Worm (Caenorhabditis elegans) whole organism, late embryonic: ENCODE data around the gene T26H10.2.

Source experiments
- C08G9.2 ChIP-seq: sonication (generic microtip); optimal IDR thresholded peaks from 2 replicates; lab custom pipeline; 2016; ENCODE audit warnings: mild to moderate bottlenecking, missing genetic modification characterization, moderate library complexity, missing compliant biosample characterization
- F13H6.1 ChIP-seq: sonication (generic microtip); optimal IDR thresholded peaks from 2 replicates; lab custom pipeline; 2016; ENCODE audit warnings: missing genetic modification characterization, missing compliant biosample characterization
- K09A11.1 ChIP-seq: sonication (generic microtip); optimal IDR thresholded peaks from 2 replicates; lab custom pipeline; 2017; ENCODE audit warnings: antibody characterized with exemption, mild to moderate bottlenecking, missing genetic modification characterization, missing compliant biosample characterization; ENCODE audit not compliant: insufficient read depth
- T23F11.4 ChIP-seq: fragments of 200-800 bp; sonication (Bioruptor generic); optimal IDR thresholded peaks from 2 replicates; lab custom pipeline; 2018; ENCODE audit warnings: mild to moderate bottlenecking, missing genetic modification characterization, missing compliant biosample characterization
- ceh-14 ChIP-seq: sonication (generic microtip); optimal IDR thresholded peaks from 2 replicates; lab custom pipeline; 2016; ENCODE audit warnings: missing genotype, missing genetic modification characterization, missing compliant biosample characterization
- ceh-19 ChIP-seq: fragments of 200-800 bp; sonication (Bioruptor generic); optimal IDR thresholded peaks from 2 replicates; lab custom pipeline; 2018; ENCODE audit warnings: mild to moderate bottlenecking, missing genetic modification characterization, missing compliant biosample characterization
- ceh-2 ChIP-seq: sonication (generic microtip); optimal IDR thresholded peaks from 2 replicates; lab custom pipeline; 2016; ENCODE audit warnings: missing genotype, missing genetic modification characterization, missing compliant biosample characterization
- ceh-24 ChIP-seq: sonication (generic microtip); optimal IDR thresholded peaks from 2 replicates; lab custom pipeline; 2016; ENCODE audit warnings: mild to moderate bottlenecking, missing genetic modification characterization, missing compliant biosample characterization
- ceh-30 ChIP-seq: fragments of 150-350 bp; optimal IDR thresholded peaks from 2 replicates; lab custom pipeline; 2014; ENCODE audit warnings: missing biosample characterization, missing genetic modification characterization
- ceh-31 ChIP-seq: sonication (generic microtip); optimal IDR thresholded peaks from 2 replicates; lab custom pipeline; 2016; ENCODE audit warnings: missing genetic modification characterization, missing compliant biosample characterization
- ceh-45 ChIP-seq: fragments of 200-800 bp; sonication (Bioruptor generic); IDR thresholded peaks from 2 replicates; pipeline ENCODE4 v1.3.6; 2022; ENCODE audit warnings: missing genetic modification reagents, missing genetic modification characterization, missing compliant biosample characterization
- ceh-9 ChIP-seq: sonication (generic microtip); optimal IDR thresholded peaks from 2 replicates; lab custom pipeline; 2016; ENCODE audit warnings: mild to moderate bottlenecking, missing genetic modification characterization, inconsistent platforms, missing compliant biosample characterization
- che-1 ChIP-seq: sonication (generic microtip); optimal IDR thresholded peaks from 2 replicates; lab custom pipeline; 2016; ENCODE audit warnings: mild to moderate bottlenecking, missing genetic modification characterization, missing compliant biosample characterization
- dmd-4 ChIP-seq: sonication (generic microtip); optimal IDR thresholded peaks from 2 replicates; lab custom pipeline; 2016; ENCODE audit warnings: borderline replicate concordance, missing genetic modification characterization, missing compliant biosample characterization
- elt-2 ChIP-seq: sonication (generic microtip); optimal IDR thresholded peaks from 2 replicates; lab custom pipeline; 2016; ENCODE audit warnings: missing genetic modification reagents, missing genetic modification characterization, missing compliant biosample characterization
- ets-4 ChIP-seq: sonication (generic microtip); optimal IDR thresholded peaks from 2 replicates; lab custom pipeline; 2016; ENCODE audit warnings: missing genetic modification characterization, missing compliant biosample characterization
- eyg-1 ChIP-seq: sonication (generic microtip); optimal IDR thresholded peaks from 2 replicates; lab custom pipeline; 2016; ENCODE audit warnings: missing genotype, missing genetic modification characterization, missing compliant biosample characterization
- fax-1 ChIP-seq: sonication (generic microtip); optimal IDR thresholded peaks from 2 replicates; lab custom pipeline; 2016; ENCODE audit warnings: missing genotype, missing genetic modification characterization, missing compliant biosample characterization
- fkh-10 ChIP-seq: fragments of 150-350 bp; optimal IDR thresholded peaks from 2 replicates; lab custom pipeline; 2014; ENCODE audit warnings: missing biosample characterization, missing genetic modification reagents, missing genetic modification characterization
- fkh-6 ChIP-seq: sonication (generic microtip); optimal IDR thresholded peaks from 2 replicates; lab custom pipeline; 2016; ENCODE audit warnings: missing genetic modification characterization, missing compliant biosample characterization
- gmeb-2 ChIP-seq: sonication (generic microtip); optimal IDR thresholded peaks from 2 replicates; lab custom pipeline; 2016; ENCODE audit warnings: missing genetic modification characterization, inconsistent platforms, missing compliant biosample characterization
- hlh-13 ChIP-seq: fragments of 200-800 bp; sonication (Bioruptor generic); optimal IDR thresholded peaks from 2 replicates; lab custom pipeline; 2018; ENCODE audit warnings: mild to moderate bottlenecking, missing genetic modification characterization, missing compliant biosample characterization
- hlh-15 ChIP-seq: sonication (generic microtip); optimal IDR thresholded peaks from 2 replicates; lab custom pipeline; 2016; ENCODE audit warnings: missing genetic modification characterization, missing compliant biosample characterization
- hlh-30 ChIP-seq: sonication (generic microtip); optimal IDR thresholded peaks from 2 replicates; lab custom pipeline; 2017; ENCODE audit warnings: antibody characterized with exemption, missing genetic modification characterization, missing compliant biosample characterization; ENCODE audit not compliant: insufficient read depth
- hlh-6 ChIP-seq: sonication (generic microtip); optimal IDR thresholded peaks from 2 replicates; lab custom pipeline; 2016; ENCODE audit warnings: missing genotype, missing genetic modification characterization, missing compliant biosample characterization
- lin-11 ChIP-seq: fragments of 200-800 bp; sonication (Bioruptor generic); optimal IDR thresholded peaks from 2 replicates; lab custom pipeline; 2018; ENCODE audit warnings: mild to moderate bottlenecking, missing genetic modification characterization, missing compliant biosample characterization
- mec-3 ChIP-seq: sonication (generic microtip); optimal IDR thresholded peaks from 2 replicates; lab custom pipeline; 2016; ENCODE audit warnings: borderline replicate concordance, missing genetic modification characterization, missing compliant biosample characterization
- nfya-1 ChIP-seq: sonication (generic microtip); optimal IDR thresholded peaks from 2 replicates; lab custom pipeline; 2017; ENCODE audit warnings: missing genetic modification characterization, mild to moderate bottlenecking, missing compliant biosample characterization, antibody characterized with exemption, moderate library complexity
- npax-4 ChIP-seq: sonication (generic microtip); optimal IDR thresholded peaks from 2 replicates; lab custom pipeline; 2016; ENCODE audit warnings: missing genetic modification characterization, missing compliant biosample characterization
- odd-2 ChIP-seq: sonication (generic microtip); optimal IDR thresholded peaks from 2 replicates; lab custom pipeline; 2017; ENCODE audit warnings: antibody characterized with exemption, mild to moderate bottlenecking, missing genetic modification characterization, missing compliant biosample characterization
- pag-3 ChIP-seq: sonication (generic microtip); optimal IDR thresholded peaks from 2 replicates; lab custom pipeline; 2016; ENCODE audit warnings: missing compliant biosample characterization, missing genetic modification characterization, borderline replicate concordance
- pat-9 ChIP-seq: fragments of 200-800 bp; sonication (Bioruptor generic); optimal IDR thresholded peaks from 2 replicates; lab custom pipeline; 2018; ENCODE audit warnings: mild to moderate bottlenecking, missing genetic modification characterization, moderate library complexity, missing compliant biosample characterization
- pax-1 ChIP-seq: fragments of 150-350 bp; optimal IDR thresholded peaks from 2 replicates; lab custom pipeline; 2014; ENCODE audit warnings: missing biosample characterization, missing genetic modification characterization
- pha-2 ChIP-seq: sonication (generic microtip); optimal IDR thresholded peaks from 2 replicates; lab custom pipeline; 2017; ENCODE audit warnings: mild to moderate bottlenecking, missing genetic modification characterization, missing compliant biosample characterization
- pros-1 ChIP-seq: fragments of 150-350 bp; optimal IDR thresholded peaks from 2 replicates; lab custom pipeline; 2014; ENCODE audit warnings: missing biosample characterization, missing genetic modification reagents, missing genetic modification characterization
- ref-2 ChIP-seq: sonication (generic microtip); optimal IDR thresholded peaks from 2 replicates; lab custom pipeline; 2016; ENCODE audit warnings: missing genetic modification characterization, missing compliant biosample characterization
- rnt-1 ChIP-seq: sonication (generic microtip); optimal IDR thresholded peaks from 2 replicates; lab custom pipeline; 2016; ENCODE audit warnings: missing genetic modification characterization, missing compliant biosample characterization
- sdc-2 ChIP-seq: sonication (generic microtip); optimal IDR thresholded peaks from 2 replicates; lab custom pipeline; 2016; ENCODE audit warnings: missing genotype, missing genetic modification characterization, missing compliant biosample characterization
- sox-4 ChIP-seq: sonication (generic microtip); optimal IDR thresholded peaks from 2 replicates; lab custom pipeline; 2017; ENCODE audit warnings: mild to moderate bottlenecking, missing genetic modification characterization, inconsistent platforms, missing compliant biosample characterization
- syd-9 ChIP-seq: sonication (generic microtip); optimal IDR thresholded peaks from 2 replicates; lab custom pipeline; 2016; ENCODE audit warnings: mild to moderate bottlenecking, missing genetic modification characterization, moderate library complexity, missing compliant biosample characterization
- tbx-2 ChIP-seq: sonication (generic microtip); optimal IDR thresholded peaks from 2 replicates; lab custom pipeline; 2016; ENCODE audit warnings: missing genetic modification characterization, missing compliant biosample characterization
- tbx-7 ChIP-seq: sonication (generic microtip); optimal IDR thresholded peaks from 2 replicates; lab custom pipeline; 2016; ENCODE audit warnings: missing genotype, missing genetic modification characterization, missing compliant biosample characterization
- ttx-3 ChIP-seq: sonication (generic microtip); optimal IDR thresholded peaks from 2 replicates; lab custom pipeline; 2016; ENCODE audit warnings: missing genetic modification reagents, missing genetic modification characterization, missing compliant biosample characterization
- unc-3 ChIP-seq, 2 experiments: fragments of 200-800 bp in 1 of 2; sonication (Bioruptor generic) in 1 of 2; sonication (generic microtip) in 1 of 2; conservative IDR thresholded peaks in 1 of 2; optimal IDR thresholded peaks in 1 of 2; 2 replicates each; pipeline versions ENCODE4 v1.3.6 to Lab custom; 2016 to 2022; ENCODE audit warnings: missing compliant biosample characterization in 2 of 2, missing genetic modification characterization in 2 of 2, missing genetic modification reagents in 1 of 2
- unc-42 ChIP-seq: sonication (generic microtip); optimal IDR thresholded peaks from 2 replicates; lab custom pipeline; 2016; ENCODE audit warnings: missing genotype, missing genetic modification characterization, missing compliant biosample characterization
- unc-55 ChIP-seq: sonication (generic microtip); optimal IDR thresholded peaks from 2 replicates; lab custom pipeline; 2017; ENCODE audit warnings: missing biosample characterization, missing genetic modification reagents, missing genetic modification characterization
- unc-86 ChIP-seq: sonication (generic microtip); optimal IDR thresholded peaks from 2 replicates; lab custom pipeline; 2016; ENCODE audit warnings: missing genetic modification characterization, missing compliant biosample characterization
- zip-5 ChIP-seq: sonication (generic microtip); optimal IDR thresholded peaks from 2 replicates; lab custom pipeline; 2016; ENCODE audit warnings: missing genetic modification characterization, missing compliant biosample characterization
- ztf-16 ChIP-seq: sonication (generic microtip); optimal IDR thresholded peaks from 2 replicates; lab custom pipeline; 2017; ENCODE audit warnings: missing genetic modification characterization, missing compliant biosample characterization

T26H10.2 gene

ce11 chrV:11379341-11379740 is 45.1 kb downstream of the T26H10.2 start:
- peak; percentile 52 for TF ChIP-seq unc-42 (tag; lab: Kevin White, UChicago)
- no peak for TF ChIP-seq gmeb-2 (tag; lab: Kevin White, UChicago)

- TF ChIP-seq sdc-2 (tag; lab: Kevin White, UChicago): peak; percentile 13
- peak; percentile 75 for TF ChIP-seq tbx-2 (tag; lab: Kevin White, UChicago)
- TF ChIP-seq nfya-1 (tag; lab: Kevin White, UChicago): peak; percentile 64
- TF ChIP-seq ceh-24 (tag; lab: Kevin White, UChicago): no peak
- TF ChIP-seq syd-9: peak; percentile 33
- no peak for TF ChIP-seq pha-2
- TF ChIP-seq F13H6.1: peak; percentile 39
- TF ChIP-seq ttx-3: no peak
- TF ChIP-seq ceh-2 (tag; lab: Kevin White, UChicago): peak; percentile 61
- TF ChIP-seq mec-3 (tag; lab: Kevin White, UChicago): no peak
- TF ChIP-seq eyg-1 (tag; lab: Kevin White, UChicago): no peak
- TF ChIP-seq tbx-7 (tag; lab: Kevin White, UChicago): no peak
- TF ChIP-seq ets-4 (tag; lab: Kevin White, UChicago): no peak
- no peak for TF ChIP-seq fax-1 (tag; lab: Kevin White, UChicago)
- no peak for TF ChIP-seq fkh-10
- TF ChIP-seq ceh-30: no peak
- no peak for TF ChIP-seq ceh-45 (GFP tag; lab: Robert Waterston, UW)
- no peak for TF ChIP-seq T23F11.4
- TF ChIP-seq C08G9.2: peak; percentile 32
- TF ChIP-seq hlh-15: no peak
- peak; percentile 84 for TF ChIP-seq ceh-14
- TF ChIP-seq ztf-16 (tag; lab: Kevin White, UChicago): no peak
- TF ChIP-seq ref-2: peak; percentile 69
- no peak for TF ChIP-seq elt-2 (tag; lab: Kevin White, UChicago)
- no peak for TF ChIP-seq lin-11
- TF ChIP-seq dmd-4: no peak
- peak; percentile 82 for TF ChIP-seq unc-55
- no peak for TF ChIP-seq pros-1 (tag; lab: Kevin White, UChicago)
- no peak for TF ChIP-seq ceh-19 (GFP tag; lab: Kevin White, UChicago)
- TF ChIP-seq K09A11.1 (tag; lab: Kevin White, UChicago): no peak
- TF ChIP-seq fkh-6: no peak
- TF ChIP-seq hlh-6 (tag; lab: Kevin White, UChicago): peak; percentile 29
- peak; percentile 85 for TF ChIP-seq ceh-31
- no peak for TF ChIP-seq pat-9 (tag; lab: Kevin White, UChicago)
- peak; percentile 9 for TF ChIP-seq zip-5 (tag; lab: Kevin White, UChicago)
- no peak for TF ChIP-seq npax-4 (tag; lab: Kevin White, UChicago)
- TF ChIP-seq ceh-9 (tag; lab: Kevin White, UChicago): no peak
- no peak for TF ChIP-seq che-1 (tag; lab: Kevin White, UChicago)
- peak; percentile 54 for TF ChIP-seq hlh-30 (tag; lab: Kevin White, UChicago)
- TF ChIP-seq unc-3 (GFP tag; conservative IDR thresholded peaks at IDR 0.05; lab: Robert Waterston, UW): no peak
- TF ChIP-seq unc-3 (tag; optimal IDR thresholded peaks at IDR 0.05; lab: Kevin White, UChicago): no peak
- TF ChIP-seq pax-1 (tag; lab: Kevin White, UChicago): no peak
- TF ChIP-seq pag-3: no peak
- peak; percentile 20 for TF ChIP-seq unc-86 (tag; lab: Kevin White, UChicago)
- TF ChIP-seq sox-4 (tag; lab: Kevin White, UChicago): no peak
- TF ChIP-seq rnt-1 (tag; lab: Kevin White, UChicago): peak; percentile 38
- no peak for TF ChIP-seq hlh-13 (GFP tag; lab: Kevin White, UChicago)
- no peak for TF ChIP-seq odd-2
These were observed 49.2 kb downstream of the T26H10.2 start, which contains the start of gene cnb-1 for ce11 chrV:11375150-11375792. TSS of gene cnb-1 (plus strand) at chrV:11375742.
